Fruit fly (Drosophila melanogaster): ENCODE measurements around the gene bocks.

bocks gene

DNA sequence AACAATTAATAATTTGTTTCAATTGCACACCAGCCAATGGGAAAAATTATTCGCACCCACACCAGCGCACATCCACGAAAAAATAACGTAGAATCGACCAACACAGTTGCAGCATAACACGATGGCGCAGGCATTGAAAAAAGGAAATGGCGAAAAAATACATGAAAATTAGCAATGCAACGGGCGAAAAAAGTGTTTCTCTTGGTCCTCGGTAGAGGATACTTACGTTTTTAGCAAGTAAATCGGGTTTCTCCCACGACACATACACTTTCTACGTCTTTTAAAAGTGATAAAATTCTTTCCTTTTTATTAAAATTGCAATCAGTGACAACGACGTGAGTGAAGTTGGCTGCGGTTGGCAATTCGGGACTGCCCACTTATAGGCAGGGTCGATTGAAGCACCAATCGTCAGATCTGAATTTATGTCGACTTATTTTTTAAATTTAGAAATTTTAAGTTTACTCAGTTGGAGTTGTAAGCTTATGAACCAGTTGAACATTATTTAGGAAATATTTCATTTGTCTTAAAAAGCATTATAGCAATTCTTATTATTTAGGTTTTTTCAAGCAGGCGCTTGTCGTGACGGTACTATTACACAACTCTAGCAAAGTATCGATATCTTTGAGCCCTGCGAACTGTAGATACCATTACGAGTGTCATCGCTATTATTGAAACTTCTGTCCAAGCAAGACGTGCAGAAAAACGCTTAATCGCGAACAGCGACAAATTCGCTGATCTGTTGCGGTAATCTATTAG lies 13.2 kb downstream of the bocks start, which contains the start of the genes Kap-alpha3 and Son (continued):
- TF ChIP-seq fd96Cb (tag; optimal IDR thresholded peaks at IDR 0.05) (peak; percentile 74), CG6272 (GFP tag; IDR thresholded peaks at IDR 0.05) (peak; percentile 91), az2 (GFP tag; optimal IDR thresholded peaks at IDR 0.05) (peak; percentile 83), jigr1 (GFP tag; IDR thresholded peaks at IDR 0.05) (peak; percentile 77; the same call in 2 of the 3 replicates), Fer1 (GFP tag; optimal IDR thresholded peaks at IDR 0.05) (peak; percentile 94), Ptx1 (GFP tag; IDR thresholded peaks at IDR 0.05) (peak; percentile 90), jumu (GFP tag; optimal IDR thresholded peaks at IDR 0.05) (peak; percentile 89), fru (optimal IDR thresholded peaks at IDR 0.05) (no peak), cad (GFP tag; optimal IDR thresholded peaks at IDR 0.05) (no peak), ham (GFP tag; IDR thresholded peaks at IDR 0.05) (peak; percentile 63; the same call in 1 of the 2 replicates), tll (GFP tag; optimal IDR thresholded peaks at IDR 0.05) (peak; percentile 37 to 79), Ets65A (GFP tag) (peak; percentile 100), bigmax (GFP tag; optimal IDR thresholded peaks at IDR 0.05) (peak; percentile 69), dysf (GFP tag; IDR thresholded peaks at IDR 0.05) (peak; percentile 88), lbe (GFP tag; optimal IDR thresholded peaks at IDR 0.05) (peak; percentile 87), ERR (GFP tag; optimal IDR thresholded peaks at IDR 0.05) (peak; percentile 85), nom (GFP tag; optimal IDR thresholded peaks at IDR 0.05) (peak; percentile 92), Nf-YC (tag; optimal IDR thresholded peaks at IDR 0.05) (peak; percentile 89), Abd-B (GFP tag; optimal IDR thresholded peaks at IDR 0.05) (peak; percentile 90), btn (GFP tag; optimal IDR thresholded peaks at IDR 0.05) (peak; percentile 90), sd (tag; optimal IDR thresholded peaks at IDR 0.05) (peak; percentile 77), ase (GFP tag; IDR thresholded peaks at IDR 0.05) (peak; percentile 84), peb (GFP tag; IDR thresholded peaks at IDR 0.05) (peak; percentile 67; the same call in 1 of the 2 replicates), CG4854 (GFP tag; optimal IDR thresholded peaks at IDR 0.05) (peak; percentile 94), ro (GFP tag; IDR thresholded peaks at IDR 0.05) (peak; percentile 47; the same call in 1 of the 2 replicates), CG10147 (GFP tag; optimal IDR thresholded peaks at IDR 0.05) (peak; percentile 90), Usf (GFP tag; optimal IDR thresholded peaks at IDR 0.05) (peak; percentile 84), unc-4 (GFP tag; IDR thresholded peaks at IDR 0.05; ENCODE audit: partially characterized antibody) (peak; percentile 85), MESR4 (GFP tag; optimal IDR thresholded peaks at IDR 0.05) (peak; percentile 93), CG6765 (GFP tag; optimal IDR thresholded peaks at IDR 0.05) (peak; percentile 97), gsb-n (tag; optimal IDR thresholded peaks at IDR 0.05) (peak; percentile 82), Drgx (GFP tag; IDR thresholded peaks at IDR 0.05) (peak; percentile 47; the same call in 1 of the 2 replicates), CG12104 (GFP tag; optimal IDR thresholded peaks at IDR 0.05) (peak; percentile 97), hkb (optimal IDR thresholded peaks at IDR 0.05) (peak; percentile 25), hkb (GFP tag; IDR thresholded peaks at IDR 0.05) (peak; percentile 86), tap (tag; optimal IDR thresholded peaks at IDR 0.05) (peak; percentile 73), row (GFP tag; IDR thresholded peaks at IDR 0.05) (peak; percentile 95), CG15011 (GFP tag; optimal IDR thresholded peaks at IDR 0.05) (peak; percentile 93), CG2202 (tag; optimal IDR thresholded peaks at IDR 0.05) (peak; percentile 76), mam (GFP tag; optimal IDR thresholded peaks at IDR 0.05) (peak; percentile 95), Stat92E (GFP tag; optimal IDR thresholded peaks at IDR 0.05) (peak in 1 of 3 experiments; percentile 60), CG2129 (GFP tag; IDR thresholded peaks at IDR 0.05; ENCODE audit: partially characterized antibody) (peak; percentile 75), NC2β (GFP tag; optimal IDR thresholded peaks at IDR 0.05) (peak; percentile 97), ind (GFP tag; optimal IDR thresholded peaks at IDR 0.05) (peak; percentile 90), Hmx (GFP tag; optimal IDR thresholded peaks at IDR 0.05) (peak; percentile 85), dati (GFP tag; IDR thresholded peaks at IDR 0.05) (peak; percentile 74), tin (GFP tag; optimal IDR thresholded peaks at IDR 0.05) (peak; percentile 90), Nf-YB (GFP tag; optimal IDR thresholded peaks at IDR 0.05) (peak; percentile 78), CG7987 (GFP tag; optimal IDR thresholded peaks at IDR 0.05) (peak; percentile 97), zf30C (GFP tag; optimal IDR thresholded peaks at IDR 0.05) (peak; percentile 48)

Measured in whole organism, embryonic.